Worm (Caenorhabditis elegans) whole organism, late embryonic: ENCODE measurements around the gene F42F12.11.

ENCODE experiments used
- ahr-1 ChIP-seq: sonication (generic microtip); optimal IDR thresholded peaks from 2 replicates; lab custom pipeline; 2016; ENCODE audit warnings: missing genetic modification characterization, missing compliant biosample characterization
- ama-1 ChIP-seq: fragments of 150-350 bp; optimal IDR thresholded peaks from 2 replicates; lab custom pipeline; 2014
- che-1 ChIP-seq: sonication (generic microtip); optimal IDR thresholded peaks from 2 replicates; lab custom pipeline; 2016; ENCODE audit warnings: mild to moderate bottlenecking, missing genetic modification characterization, missing compliant biosample characterization
- elt-4 ChIP-seq: sonication (generic microtip); optimal IDR thresholded peaks from 2 replicates; lab custom pipeline; 2016; ENCODE audit warnings: missing genetic modification characterization, missing compliant biosample characterization
- hlh-6 ChIP-seq: sonication (generic microtip); optimal IDR thresholded peaks from 2 replicates; lab custom pipeline; 2016; ENCODE audit warnings: missing genotype, missing genetic modification characterization, missing compliant biosample characterization
- pha-4 ChIP-seq: fragments of 150-350 bp; optimal IDR thresholded peaks from 2 replicates; lab custom pipeline; 2018; ENCODE audit warnings: missing biosample characterization, missing genetic modification reagents, missing genetic modification characterization
- ref-2 ChIP-seq: sonication (generic microtip); optimal IDR thresholded peaks from 2 replicates; lab custom pipeline; 2016; ENCODE audit warnings: missing genetic modification characterization, missing compliant biosample characterization
- tbx-7 ChIP-seq: sonication (generic microtip); optimal IDR thresholded peaks from 2 replicates; lab custom pipeline; 2016; ENCODE audit warnings: missing genotype, missing genetic modification characterization, missing compliant biosample characterization
- ttx-3 ChIP-seq: sonication (generic microtip); optimal IDR thresholded peaks from 2 replicates; lab custom pipeline; 2016; ENCODE audit warnings: missing genetic modification reagents, missing genetic modification characterization, missing compliant biosample characterization
- ztf-16 ChIP-seq: sonication (generic microtip); optimal IDR thresholded peaks from 2 replicates; lab custom pipeline; 2017; ENCODE audit warnings: missing genetic modification characterization, missing compliant biosample characterization

DNA sequence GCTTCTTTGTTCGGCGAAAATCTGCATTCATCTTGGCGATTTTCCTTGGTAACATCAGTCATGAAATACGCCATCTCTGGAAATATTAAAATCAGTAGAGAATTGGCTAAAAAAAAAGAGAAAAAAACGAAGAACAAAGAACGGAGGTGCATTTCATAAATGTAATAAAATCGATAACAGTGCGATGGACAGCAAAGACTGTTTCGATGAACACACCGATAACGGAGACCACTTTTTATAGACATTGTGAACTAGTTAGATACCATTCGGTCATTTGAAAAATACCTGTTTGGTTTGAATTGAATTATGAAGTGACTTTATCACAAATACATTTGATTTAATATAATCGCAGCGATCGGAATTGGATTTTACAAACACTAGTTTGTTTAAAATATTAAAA, 6.0 kb downstream of the F42F12.11 start, which contains the start of gene F42F12.4:
- no peak for TF ChIP-seq che-1 (tag; lab: Kevin White, UChicago)
- no peak for TF ChIP-seq tbx-7 (tag; lab: Kevin White, UChicago)
- TF ChIP-seq ttx-3 (tag; lab: Kevin White, UChicago) = no peak
- TF ChIP-seq pha-4 (tag; lab: Kevin White, UChicago) = no peak
- TF ChIP-seq elt-4 (tag; lab: Kevin White, UChicago) = no peak
- no peak for TF ChIP-seq ztf-16 (tag; lab: Kevin White, UChicago)
- TF ChIP-seq hlh-6 (tag; lab: Kevin White, UChicago) = no peak
- TF ChIP-seq ref-2 (tag; lab: Kevin White, UChicago) = no peak
- TF ChIP-seq ahr-1 (tag; lab: Kevin White, UChicago) = no peak
- TF ChIP-seq ama-1 (lab: Kevin White, UChicago) = no peak
